Worm (Caenorhabditis elegans) whole organism, L4 larva: ENCODE results near the gene ttll-15.

ENCODE experiments used
- D1046.2 ChIP-seq: fragments of 200-800 bp; sonication (Bioruptor generic); IDR thresholded peaks from 2 replicates; pipeline ENCODE4 v1.3.6; 2022; ENCODE audit warnings: missing genetic modification characterization, missing compliant biosample characterization
- F26F4.8 ChIP-seq: fragments of 200-800 bp; sonication (Bioruptor generic); conservative IDR thresholded peaks from 2 replicates; pipeline ENCODE4 v1.3.6; 2022; ENCODE audit warnings: missing genetic modification characterization, missing compliant biosample characterization
- T20F7.1 ChIP-seq: fragments of 200-800 bp; sonication (Bioruptor generic); optimal IDR thresholded peaks from 2 replicates; lab custom pipeline; 2018; ENCODE audit warnings: mild to moderate bottlenecking, missing genetic modification characterization, missing compliant biosample characterization
- Y5F2A.4 ChIP-seq: fragments of 200-800 bp; sonication (Bioruptor generic); optimal IDR thresholded peaks from 2 replicates; lab custom pipeline; 2018; ENCODE audit warnings: mild to moderate bottlenecking, missing genetic modification characterization, missing compliant biosample characterization
- Y75B8A.6 ChIP-seq: fragments of 200-800 bp; sonication (Bioruptor generic); IDR thresholded peaks from 2 replicates; pipeline ENCODE4 v1.3.6; 2022; ENCODE audit warnings: missing genetic modification reagents, missing genetic modification characterization, missing compliant biosample characterization
- ZK337.2 ChIP-seq: fragments of 200-800 bp; sonication (Bioruptor generic); IDR thresholded peaks from 2 replicates; pipeline ENCODE4 v1.3.6; 2022; ENCODE audit warnings: missing genetic modification reagents, missing genetic modification characterization, missing compliant biosample characterization
- aha-1 ChIP-seq: fragments of 150-350 bp; peaks from one replicate; lab custom pipeline; 2014; ENCODE audit warnings: missing biosample characterization, missing genetic modification characterization
- ceh-20 ChIP-seq: fragments of 200-800 bp; sonication (Bioruptor generic); IDR thresholded peaks from 2 replicates; pipeline ENCODE4 v1.3.6; 2022; ENCODE audit warnings: missing genetic modification reagents, missing genetic modification characterization, missing compliant biosample characterization
- ceh-44 ChIP-seq: fragments of 200-800 bp; sonication (Bioruptor generic); IDR thresholded peaks from 2 replicates; pipeline ENCODE4 v1.3.6; 2022; ENCODE audit warnings: missing genetic modification reagents, missing genetic modification characterization, missing compliant biosample characterization
- ceh-62 ChIP-seq: sonication (generic microtip); optimal IDR thresholded peaks from 2 replicates; lab custom pipeline; 2017; ENCODE audit warnings: missing biosample characterization, missing genetic modification characterization
- cey-2 ChIP-seq: sonication (generic microtip); optimal IDR thresholded peaks from 3 replicates; lab custom pipeline; 2017; ENCODE audit warnings: missing genetic modification characterization, mild to moderate bottlenecking, missing compliant biosample characterization, antibody characterized with exemption, borderline replicate concordance; ENCODE audit not compliant: insufficient read depth
- daf-8 ChIP-seq: fragments of 200-800 bp; sonication (Bioruptor generic); IDR thresholded peaks from 2 replicates; pipeline ENCODE4 v1.3.6; 2022; ENCODE audit warnings: missing genetic modification characterization, missing compliant biosample characterization
- dmd-6 ChIP-seq: fragments of 200-800 bp; sonication (Bioruptor generic); IDR thresholded peaks from 2 replicates; pipeline ENCODE4 v1.3.6; 2022; ENCODE audit warnings: missing genetic modification reagents, missing genetic modification characterization, missing compliant biosample characterization
- dmd-9 ChIP-seq: fragments of 200-800 bp; sonication (Bioruptor generic); IDR thresholded peaks from 2 replicates; pipeline ENCODE4 v1.3.6; 2022; ENCODE audit warnings: missing genetic modification reagents, missing genetic modification characterization, missing compliant biosample characterization
- duxl-1 ChIP-seq: sonication (generic microtip); optimal IDR thresholded peaks from 2 replicates; lab custom pipeline; 2016; ENCODE audit warnings: mild to moderate bottlenecking, missing genetic modification characterization, moderate library complexity, missing compliant biosample characterization; ENCODE audit not compliant: poor library complexity
- dve-1 ChIP-seq: sonication (generic microtip); optimal IDR thresholded peaks from 2 replicates; lab custom pipeline; 2017; ENCODE audit warnings: antibody characterized with exemption, mild to moderate bottlenecking, missing genetic modification characterization, missing compliant biosample characterization; ENCODE audit not compliant: insufficient read depth
- egl-43 ChIP-seq: fragments of 200-800 bp; sonication (Bioruptor generic); IDR thresholded peaks from 2 replicates; pipeline ENCODE4 v1.3.6; 2022; ENCODE audit warnings: missing genetic modification reagents, missing genetic modification characterization, missing compliant biosample characterization
- hif-1 ChIP-seq, 2 experiments: sonication (generic microtip); optimal IDR thresholded peaks; 2 replicates each; lab custom pipeline; 2016 to 2017; ENCODE audit warnings: missing compliant biosample characterization in 2 of 2, missing genetic modification characterization in 2 of 2, missing genetic modification reagents in 2 of 2, missing genotype in 2 of 2, mild to moderate bottlenecking in 1 of 2
- hlh-11 ChIP-seq: fragments of 200-800 bp; sonication (Bioruptor generic); optimal IDR thresholded peaks from 2 replicates; lab custom pipeline; 2018; ENCODE audit warnings: mild to moderate bottlenecking, missing genetic modification characterization, missing compliant biosample characterization
- hlh-30 ChIP-seq: sonication (generic microtip); optimal IDR thresholded peaks from 2 replicates; lab custom pipeline; 2017; ENCODE audit warnings: antibody characterized with exemption, mild to moderate bottlenecking, missing genetic modification characterization, missing compliant biosample characterization; ENCODE audit not compliant: insufficient read depth
- hmg-1.1 ChIP-seq: fragments of 200-800 bp; sonication (Bioruptor generic); IDR thresholded peaks from 2 replicates; pipeline ENCODE4 v1.3.6; 2022; ENCODE audit warnings: missing genetic modification reagents, missing genetic modification characterization, missing compliant biosample characterization
- lim-7 ChIP-seq: fragments of 200-800 bp; sonication (Bioruptor generic); IDR thresholded peaks from 2 replicates; pipeline ENCODE4 v1.3.6; 2022; ENCODE audit warnings: missing genetic modification characterization, missing compliant biosample characterization
- lin-15B ChIP-seq: fragments of 150-350 bp; sonication (generic microtip); optimal IDR thresholded peaks from 3 replicates; lab custom pipeline; 2014; ENCODE audit warnings: missing biosample characterization, missing genetic modification characterization
- lin-39 ChIP-seq: fragments of 150-350 bp; optimal IDR thresholded peaks from 2 replicates; lab custom pipeline; 2014; ENCODE audit warnings: missing biosample characterization, missing genetic modification reagents, missing genetic modification characterization
- madf-9 ChIP-seq: fragments of 200-800 bp; sonication (Bioruptor generic); conservative IDR thresholded peaks from 2 replicates; pipeline ENCODE4 v1.3.6; 2022; ENCODE audit warnings: missing genetic modification reagents, missing genetic modification characterization, missing compliant biosample characterization
- mdl-1 ChIP-seq, 2 experiments: fragments of 150-350 bp in 1 of 2; sonication (generic microtip) in 1 of 2; optimal IDR thresholded peaks; 2 replicates each; lab custom pipeline; 2014 to 2017; ENCODE audit warnings: missing biosample characterization in 2 of 2, missing genetic modification characterization in 2 of 2
- mdt-29 ChIP-seq: fragments of 200-800 bp; sonication (Bioruptor generic); IDR thresholded peaks from 2 replicates; pipeline ENCODE4 v1.3.6; 2022; ENCODE audit warnings: missing genetic modification reagents, missing genetic modification characterization, missing compliant biosample characterization
- mes-2 ChIP-seq: sonication (generic microtip); optimal IDR thresholded peaks from 2 replicates; lab custom pipeline; 2016; ENCODE audit warnings: missing genotype, mild to moderate bottlenecking, missing genetic modification characterization, missing compliant biosample characterization; ENCODE audit not compliant: poor library complexity, severe bottlenecking
- nhr-111 ChIP-seq: fragments of 200-800 bp; sonication (Bioruptor generic); optimal IDR thresholded peaks from 2 replicates; lab custom pipeline; 2018; ENCODE audit warnings: mild to moderate bottlenecking, missing genetic modification characterization, missing compliant biosample characterization
- nhr-48 ChIP-seq: sonication (generic microtip); optimal IDR thresholded peaks from 2 replicates; lab custom pipeline; 2016; ENCODE audit warnings: mild to moderate bottlenecking, missing genetic modification characterization, missing compliant biosample characterization
- nhr-76 ChIP-seq: fragments of 150-350 bp; optimal IDR thresholded peaks from 2 replicates; lab custom pipeline; 2014; ENCODE audit warnings: missing biosample characterization, missing genetic modification characterization
- nhr-77 ChIP-seq: fragments of 150-350 bp; optimal IDR thresholded peaks from 2 replicates; lab custom pipeline; 2014; ENCODE audit warnings: missing biosample characterization, missing genetic modification characterization
- pha-4 ChIP-seq, 2 experiments: fragments of 150-350 bp in 1 of 2; fragments of 200-800 bp in 1 of 2; sonication (Bioruptor generic) in 1 of 2; IDR thresholded peaks in 1 of 2; optimal IDR thresholded peaks in 1 of 2; 2 replicates each; pipeline versions ENCODE4 v1.3.6 to Lab custom; 2014 to 2022; ENCODE audit warnings: missing genetic modification characterization in 2 of 2, missing genetic modification reagents in 2 of 2, missing biosample characterization in 1 of 2, missing compliant biosample characterization in 1 of 2
- pqm-1 ChIP-seq: sonication (generic microtip); optimal IDR thresholded peaks from 2 replicates; lab custom pipeline; 2017; ENCODE audit warnings: missing biosample characterization, missing genetic modification characterization
- sdz-12 ChIP-seq: fragments of 200-800 bp; sonication (Bioruptor generic); optimal IDR thresholded peaks from 2 replicates; lab custom pipeline; 2018; ENCODE audit warnings: mild to moderate bottlenecking, missing genetic modification characterization, missing compliant biosample characterization
- snpc-4 ChIP-seq: fragments of 150-350 bp; optimal IDR thresholded peaks from 2 replicates; lab custom pipeline; 2014; ENCODE audit warnings: missing biosample characterization, missing genetic modification characterization
- tra-1 ChIP-seq: fragments of 200-800 bp; sonication (Bioruptor generic); IDR thresholded peaks from 2 replicates; pipeline ENCODE4 v1.3.6; 2022; ENCODE audit warnings: missing genetic modification reagents, missing genetic modification characterization, missing compliant biosample characterization
- unc-130 ChIP-seq: sonication (generic microtip); optimal IDR thresholded peaks from 2 replicates; lab custom pipeline; 2016; ENCODE audit warnings: missing genetic modification reagents, missing genetic modification characterization, missing compliant biosample characterization
- unc-62 ChIP-seq, 3 experiments: fragments of 150-350 bp in 1 of 3; sonication (generic microtip); optimal IDR thresholded peaks in 2 of 3; peaks in 1 of 3; 1 replicate in 1 of 3; 2 replicates in 2 of 3; lab custom pipeline; 2014 to 2017; ENCODE audit warnings: missing biosample characterization in 3 of 3, missing genetic modification characterization in 3 of 3, missing genetic modification reagents in 3 of 3, missing genotype in 1 of 3
- vab-7 ChIP-seq: fragments of 200-800 bp; sonication (Bioruptor generic); IDR thresholded peaks from 2 replicates; pipeline ENCODE4 v1.3.6; 2022; ENCODE audit warnings: missing genetic modification reagents, missing genetic modification characterization, missing compliant biosample characterization
- zag-1 ChIP-seq: fragments of 150-350 bp; optimal IDR thresholded peaks from 2 replicates; lab custom pipeline; 2014; ENCODE audit warnings: missing biosample characterization, missing genetic modification characterization
- ztf-11 ChIP-seq: fragments of 150-350 bp; optimal IDR thresholded peaks from 2 replicates; lab custom pipeline; 2014; ENCODE audit warnings: missing biosample characterization, missing genetic modification characterization
- ztf-7 ChIP-seq: fragments of 150-350 bp; optimal IDR thresholded peaks from 2 replicates; lab custom pipeline; 2014; ENCODE audit warnings: missing biosample characterization, missing genetic modification characterization

The ttll-15 gene

DNA sequence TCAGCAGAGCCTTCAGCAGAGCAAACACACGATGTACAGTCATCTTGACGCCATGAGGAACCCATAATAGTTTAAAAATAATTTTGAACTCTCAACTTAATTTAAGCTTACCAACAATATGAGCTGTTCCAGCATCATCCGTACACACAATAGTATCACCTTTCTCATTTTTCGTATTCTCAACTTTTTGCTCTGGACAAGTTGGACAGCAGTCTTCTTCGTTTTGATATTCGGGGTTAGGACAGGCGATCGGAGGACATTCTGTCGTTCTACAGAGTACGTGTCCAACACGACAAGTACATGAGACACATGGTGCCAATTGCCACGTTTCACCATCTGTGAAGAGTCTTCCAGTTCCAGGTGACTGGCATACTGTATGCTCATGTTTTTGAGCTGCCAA, 34.8 kb upstream of the ttll-15 start:
- TF ChIP-seq daf-8 (GFP tag; lab: Robert Waterston, UW) (no peak), ceh-62 (tag; lab: Kevin White, UChicago) (no peak), D1046.2 (no peak), unc-62 (GFP tag; optimal IDR thresholded peaks at IDR 0.05 in 1 of 2; lab: Kevin White, UChicago) (peak in 1 of 2 experiments; percentile 97), unc-62 (tag; optimal IDR thresholded peaks at IDR 0.05; lab: Kevin White, UChicago) (no peak), F26F4.8 (no peak), mes-2 (tag; lab: Kevin White, UChicago) (no peak)
- TF ChIP-seq, all 104 proteins: peak for 1

DNA sequence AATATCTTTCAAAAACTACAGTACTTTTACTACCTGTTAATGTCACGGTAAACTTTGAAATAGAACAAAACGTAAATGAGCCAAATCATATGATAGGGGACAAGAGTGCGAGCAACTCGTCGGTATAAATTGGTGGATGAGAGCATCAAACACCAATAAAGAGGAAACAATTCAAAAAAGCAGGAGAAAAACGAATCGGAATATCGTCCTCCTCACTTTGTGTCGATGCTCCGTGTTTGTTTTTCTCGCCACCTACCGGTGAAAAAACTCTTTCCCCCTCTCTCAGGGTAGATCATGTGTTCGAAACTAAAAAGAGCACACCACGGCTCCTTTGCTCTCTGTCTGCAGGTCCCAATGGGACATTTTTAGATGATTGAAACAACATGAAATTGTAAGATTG, 30.3 kb upstream of the ttll-15 start:
- no peak for TF ChIP-seq T20F7.1 (GFP tag; lab: Kevin White, UChicago)
- TF ChIP-seq dmd-6, result no peak
- no peak for TF ChIP-seq snpc-4 (tag; lab: Kevin White, UChicago)
- no peak for TF ChIP-seq pha-4 (GFP tag; IDR thresholded peaks at IDR 0.05; lab: Robert Waterston, UW)
- peak; percentile 63 for TF ChIP-seq pha-4 (tag; optimal IDR thresholded peaks at IDR 0.05; lab: Kevin White, UChicago)
- 0 out of 2 replicates have a peak, but pooled peaks have one; percentile 34 for TF ChIP-seq ceh-20 (GFP tag; lab: Robert Waterston, UW)

ce11 chrV:10332012-10332411, 26.3 kb upstream of the ttll-15 start, which contains the start of gene crm-1:
Gene crm-1 (minus strand): TSS chrV:10332112.
- no peak for TF ChIP-seq mdl-1 (tag; optimal IDR thresholded peaks at IDR 0.05; lab: Kevin White, UChicago)
- no peak for TF ChIP-seq hif-1 (tag; optimal IDR thresholded peaks at IDR 0.05; lab: Kevin White, UChicago)
- TF ChIP-seq ceh-20 (GFP tag; lab: Robert Waterston, UW), result no peak
- TF ChIP-seq aha-1, result peak; percentile 19
- TF ChIP-seq hlh-30 (tag; lab: Kevin White, UChicago), result no peak

DNA sequence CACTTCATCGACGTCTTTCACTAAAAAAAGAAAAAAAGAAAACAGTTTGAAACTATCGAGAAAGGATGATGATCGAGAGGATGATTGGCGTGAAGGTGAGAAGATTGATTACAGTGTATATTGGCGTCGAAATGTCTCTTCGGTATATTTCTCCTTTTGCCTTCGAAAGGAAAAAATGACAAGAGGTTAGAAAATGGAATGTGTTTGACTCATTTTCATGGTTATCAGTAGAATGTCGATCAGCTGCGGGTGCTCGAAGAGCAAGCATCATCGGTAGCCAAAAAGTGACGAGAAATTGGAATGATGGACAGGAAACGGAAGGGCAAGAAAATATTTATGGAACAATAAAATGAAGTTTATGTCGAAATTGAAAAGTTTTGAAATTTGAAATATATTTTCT, 24.5 kb upstream of the ttll-15 start:
- peak; percentile 74 for TF ChIP-seq nhr-48 (tag; lab: Kevin White, UChicago)
- TF ChIP-seq lim-7 (GFP tag; lab: Robert Waterston, UW), result no peak
- no peak for TF ChIP-seq madf-9 (GFP tag; lab: Robert Waterston, UW)
- TF ChIP-seq Y75B8A.6 (GFP tag; lab: Robert Waterston, UW), result no peak
- TF ChIP-seq unc-130 (GFP tag; lab: Kevin White, UChicago), result no peak
- TF ChIP-seq pqm-1 (tag; lab: Kevin White, UChicago), result peak; percentile 20
- TF ChIP-seq egl-43 (GFP tag; lab: Robert Waterston, UW), result no peak
- TF ChIP-seq cey-2 (tag; lab: Kevin White, UChicago), result no peak
- TF ChIP-seq lin-15B (tag; lab: Kevin White, UChicago), result no peak
- TF ChIP-seq hlh-11 (tag; lab: Kevin White, UChicago), result peak; percentile 63
- no peak for TF ChIP-seq ztf-11 (tag; lab: Kevin White, UChicago)
- TF ChIP-seq ZK337.2, result no peak
- no peak for TF ChIP-seq hif-1 (tag; optimal IDR thresholded peaks at IDR 0.05; lab: Kevin White, UChicago)
- peak; percentile 43 for TF ChIP-seq dve-1 (tag; lab: Kevin White, UChicago)
- no peak for TF ChIP-seq sdz-12 (GFP tag; lab: Kevin White, UChicago)
- no peak for TF ChIP-seq hlh-30 (tag; lab: Kevin White, UChicago)
- no peak for TF ChIP-seq mdt-29 (GFP tag; lab: Robert Waterston, UW)
- TF ChIP-seq ztf-7 (tag; lab: Kevin White, UChicago), result no peak
- no peak for TF ChIP-seq aha-1
- TF ChIP-seq dmd-9 (GFP tag; lab: Robert Waterston, UW), result no peak
- no peak for TF ChIP-seq F26F4.8
- TF ChIP-seq hmg-1.1 (GFP tag; lab: Robert Waterston, UW), result no peak
- TF ChIP-seq tra-1 (GFP tag; lab: Robert Waterston, UW), result peak; percentile 58; the same call in 1 of the 2 replicates
- no peak for TF ChIP-seq Y5F2A.4 (GFP tag; lab: Kevin White, UChicago)
- no peak for TF ChIP-seq nhr-111 (GFP tag; lab: Kevin White, UChicago)
- no peak for TF ChIP-seq lin-39 (tag; lab: Kevin White, UChicago)
- no peak for TF ChIP-seq nhr-77 (tag; lab: Kevin White, UChicago)
- no peak for TF ChIP-seq vab-7 (GFP tag; lab: Robert Waterston, UW)
- no peak for TF ChIP-seq nhr-76 (tag; lab: Kevin White, UChicago)
- no peak for TF ChIP-seq zag-1 (tag; lab: Kevin White, UChicago)
- 0 out of 2 replicates have a peak, but pooled peaks have one; percentile 21 for TF ChIP-seq ceh-20 (GFP tag; lab: Robert Waterston, UW)
- TF ChIP-seq duxl-1, result no peak
- TF ChIP-seq ceh-44 (GFP tag; lab: Robert Waterston, UW), result no peak
- no peak for TF ChIP-seq ceh-62 (tag; lab: Kevin White, UChicago)
